Worm (Caenorhabditis elegans) whole organism, mixed stage, embryonic: ENCODE data around the gene del-6.

Experiments
- blmp-1 ChIP-seq: fragments of 150-350 bp; optimal IDR thresholded peaks from 2 replicates; lab custom pipeline; 2014; ENCODE audit warnings: missing biosample characterization, missing genetic modification characterization
- drap-1 ChIP-seq: fragments of 200-800 bp; sonication (Bioruptor generic); optimal IDR thresholded peaks from 3 replicates; lab custom pipeline; 2018; ENCODE audit warnings: mild to moderate bottlenecking, missing genetic modification characterization, missing compliant biosample characterization
- flh-1 ChIP-seq: fragments of 200-800 bp; sonication (Bioruptor generic); optimal IDR thresholded peaks from 2 replicates; lab custom pipeline; 2018; ENCODE audit warnings: mild to moderate bottlenecking, missing genetic modification characterization, moderate library complexity, missing compliant biosample characterization
- hlh-1 ChIP-seq: fragments of 150-350 bp; optimal IDR thresholded peaks from 2 replicates; lab custom pipeline; 2014; ENCODE audit warnings: missing biosample characterization, missing genetic modification reagents, missing genetic modification characterization
- mab-5 ChIP-seq: fragments of 150-350 bp; optimal IDR thresholded peaks from 2 replicates; lab custom pipeline; 2014; ENCODE audit warnings: missing biosample characterization, missing genetic modification characterization
- mls-2 ChIP-seq: sonication (generic microtip); optimal IDR thresholded peaks from 2 replicates; lab custom pipeline; 2016; ENCODE audit warnings: mild to moderate bottlenecking, missing genetic modification characterization, moderate library complexity, missing compliant biosample characterization
- nhr-12 ChIP-seq: fragments of 150-350 bp; optimal IDR thresholded peaks from 2 replicates; lab custom pipeline; 2014; ENCODE audit warnings: missing biosample characterization, missing genetic modification characterization
- nhr-2 ChIP-seq: fragments of 150-350 bp; optimal IDR thresholded peaks from 2 replicates; lab custom pipeline; 2014; ENCODE audit warnings: missing biosample characterization, missing genetic modification characterization
- zip-8 ChIP-seq: fragments of 150-350 bp; optimal IDR thresholded peaks from 2 replicates; lab custom pipeline; 2014; ENCODE audit warnings: missing biosample characterization, missing genetic modification characterization

del-6 gene

ce11 chrV:10597234-10597633 is 24.5 kb downstream of the del-6 start, which contains the start of gene T21C9.13:
Gene T21C9.13 (plus strand): TSS chrV:10597266.
- no peak for TF ChIP-seq mls-2 (tag; lab: Kevin White, UChicago)
- TF ChIP-seq nhr-12 = no peak
- TF ChIP-seq hlh-1 = no peak
- TF ChIP-seq, all 35 proteins: peak for 0

- TF ChIP-seq zip-8 (tag; lab: Kevin White, UChicago) = peak; percentile 36
- TF ChIP-seq flh-1 (GFP tag; lab: Kevin White, UChicago) = no peak
Observed at ce11 chrV:10598670-10599154, 26.0 kb downstream of the del-6 start, which contains the start of gene scpl-4. Gene scpl-4 (plus strand): TSS chrV:10599104.

- peak; percentile 60 for TF ChIP-seq zip-8 (tag; lab: Kevin White, UChicago)
- peak; percentile 32 for TF ChIP-seq blmp-1 (tag; lab: Kevin White, UChicago)
- TF ChIP-seq nhr-2 = peak; percentile 6
- TF ChIP-seq mab-5 (tag; lab: Kevin White, UChicago) = no peak
Observed at ce11 chrV:10602051-10602937, 29.6 kb downstream of the del-6 start, which contains the start of gene H27A22.1. Gene H27A22.1 (plus strand): TSS chrV:10602555.

DNA sequence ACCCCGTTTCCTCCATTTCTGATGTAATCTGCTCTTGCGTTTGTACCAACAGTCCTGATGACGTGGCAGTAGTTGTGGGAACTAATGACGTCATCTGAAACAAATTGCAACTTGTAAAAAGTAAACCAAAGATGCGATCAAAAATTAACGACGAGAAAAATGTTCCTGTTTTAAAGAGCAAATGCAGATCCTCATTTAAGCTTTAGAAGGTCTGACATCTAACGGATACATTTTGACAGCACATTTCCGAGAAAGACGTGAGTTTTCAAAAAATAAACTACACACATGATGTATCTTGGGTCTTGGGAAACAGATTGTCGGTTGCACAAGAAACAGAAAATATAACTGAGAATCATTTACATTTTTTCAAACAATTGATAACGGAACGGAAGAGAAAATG is 42.8 kb downstream of the del-6 start, which contains the start of gene H09F14.1:
H09F14.1 (minus strand) TSS at position 101 of the 400 bp plus-strand sequence.
- peak; percentile 19 for TF ChIP-seq zip-8 (tag; lab: Kevin White, UChicago)
- no peak for TF ChIP-seq drap-1 (GFP tag; lab: Kevin White, UChicago)
